Fruit fly (Drosophila melanogaster) whole organism, prepupa: Measurements from ENCODE around the gene Ing5.
A peak's percentile ranks its signal among the peaks of the same experiment; 100 is the strongest.

ENCODE experiments used
- CG10631 ChIP-seq: fragments of 200-800 bp; sonication (Bioruptor generic); optimal IDR thresholded peaks from 2 replicates; lab custom pipeline; 2016; ENCODE audit warnings: missing biosample characterization, missing genetic modification characterization
- CG11762 ChIP-seq: fragments of 200-800 bp; sonication (Bioruptor generic); optimal IDR thresholded peaks from 3 replicates; lab custom pipeline; 2016; ENCODE audit warnings: missing biosample characterization, missing genetic modification characterization; ENCODE audit not compliant: insufficient read depth
- CG11902 ChIP-seq: fragments of 200-800 bp; sonication (Bioruptor generic); optimal IDR thresholded peaks from 3 replicates; lab custom pipeline; 2016; ENCODE audit warnings: missing biosample characterization, missing genetic modification characterization
- CG15336 ChIP-seq: fragments of 200-800 bp; sonication (Bioruptor generic); IDR thresholded peaks from 2 replicates; pipeline ENCODE4 v1.3.6; 2022; ENCODE audit warnings: missing biosample characterization, missing genetic modification characterization
- CG1621 ChIP-seq: fragments of 200-800 bp; sonication (Bioruptor generic); optimal IDR thresholded peaks from 3 replicates; lab custom pipeline; 2018; ENCODE audit warnings: missing biosample characterization, mild to moderate bottlenecking, missing genetic modification characterization
- CG16779 ChIP-seq: fragments of 200-800 bp; sonication (Bioruptor generic); optimal IDR thresholded peaks from 3 replicates; lab custom pipeline; 2017; ENCODE audit warnings: missing biosample characterization, mild to moderate bottlenecking, missing genetic modification characterization
- CG3032 ChIP-seq: fragments of 200-800 bp; optimal IDR thresholded peaks from 2 replicates; lab custom pipeline; 2019; ENCODE audit warnings: missing biosample characterization, mild to moderate bottlenecking, missing genetic modification characterization, moderate library complexity
- CG32006 ChIP-seq: fragments of 200-800 bp; sonication (Bioruptor generic); optimal IDR thresholded peaks from 3 replicates; lab custom pipeline; 2017; ENCODE audit warnings: missing biosample characterization, mild to moderate bottlenecking, missing genetic modification characterization
- CG3919 ChIP-seq: fragments of 200-800 bp; sonication (Bioruptor generic); optimal IDR thresholded peaks from 3 replicates; lab custom pipeline; 2016; ENCODE audit warnings: missing biosample characterization, missing genetic modification characterization
- CG4318 ChIP-seq: fragments of 200-800 bp; sonication (Bioruptor generic); optimal IDR thresholded peaks from 3 replicates; lab custom pipeline; 2017; ENCODE audit warnings: missing biosample characterization, mild to moderate bottlenecking, missing genetic modification characterization
- CG6163 ChIP-seq: fragments of 200-800 bp; sonication (Bioruptor generic); IDR thresholded peaks from 3 replicates; pipeline ENCODE4 v1.3.6; 2022; ENCODE audit warnings: missing biosample characterization, missing genetic modification characterization
- CG6276 ChIP-seq: fragments of 200-800 bp; sonication (Bioruptor generic); optimal IDR thresholded peaks from 2 replicates; lab custom pipeline; 2017; ENCODE audit warnings: missing biosample characterization, mild to moderate bottlenecking, missing genetic modification characterization
- CG6792 ChIP-seq: fragments of 200-800 bp; sonication (Bioruptor generic); optimal IDR thresholded peaks from 3 replicates; lab custom pipeline; 2016; ENCODE audit warnings: missing biosample characterization, missing genetic modification characterization
- CG7368 ChIP-seq: fragments of 200-800 bp; sonication (Bioruptor generic); optimal IDR thresholded peaks from 3 replicates; lab custom pipeline; 2016; ENCODE audit warnings: missing biosample characterization, missing genetic modification characterization
- CG8119 ChIP-seq: fragments of 200-800 bp; sonication (Bioruptor generic); IDR thresholded peaks from 3 replicates; pipeline ENCODE4 v1.3.6; 2022; ENCODE audit warnings: missing biosample characterization, missing genetic modification characterization
- CG8319 ChIP-seq: fragments of 200-800 bp; sonication (Bioruptor generic); optimal IDR thresholded peaks from 3 replicates; lab custom pipeline; 2016; ENCODE audit warnings: missing biosample characterization, missing genetic modification characterization
- CG8632 ChIP-seq: fragments of 200-800 bp; sonication (Bioruptor generic); optimal IDR thresholded peaks from 3 replicates; lab custom pipeline; 2016; ENCODE audit warnings: missing biosample characterization, missing genetic modification characterization
- Eip75B ChIP-seq: fragments of 200-800 bp; sonication (Bioruptor generic); optimal IDR thresholded peaks from 3 replicates; lab custom pipeline; 2016; ENCODE audit warnings: missing biosample characterization, missing genetic modification characterization
- Eip78C ChIP-seq: fragments of 200-800 bp; sonication (Bioruptor generic); peaks from one replicate; lab custom pipeline; 2016; ENCODE audit warnings: missing biosample characterization, missing genetic modification characterization
- Eip93F ChIP-seq: fragments of 200-800 bp; sonication (Bioruptor generic); optimal IDR thresholded peaks from 2 replicates; lab custom pipeline; 2016; ENCODE audit warnings: missing biosample characterization, mild to moderate bottlenecking, missing genetic modification characterization
- Ets21C ChIP-seq: fragments of 200-800 bp; sonication (Bioruptor generic); optimal IDR thresholded peaks from 3 replicates; lab custom pipeline; 2016; ENCODE audit warnings: missing biosample characterization, missing genetic modification characterization
- Gug ChIP-seq: fragments of 200-800 bp; sonication (Bioruptor generic); IDR thresholded peaks from 2 replicates; pipeline ENCODE4 v1.3.6; 2022; ENCODE audit warnings: missing biosample characterization, missing genetic modification characterization
- Hr38 ChIP-seq: sonication (Bioruptor generic); optimal IDR thresholded peaks from 2 replicates; lab custom pipeline; 2016; ENCODE audit warnings: missing biosample characterization, missing genetic modification characterization
- Hr4 ChIP-seq: fragments of 200-800 bp; sonication (Bioruptor generic); optimal IDR thresholded peaks from 3 replicates; lab custom pipeline; 2016; ENCODE audit warnings: missing biosample characterization, missing genetic modification characterization
- Lpt ChIP-seq: fragments of 200-800 bp; sonication (Bioruptor generic); optimal IDR thresholded peaks from 3 replicates; lab custom pipeline; 2016; ENCODE audit warnings: missing biosample characterization, missing genetic modification characterization
- OdsH ChIP-seq: fragments of 200-800 bp; sonication (Bioruptor generic); optimal IDR thresholded peaks from 3 replicates; lab custom pipeline; 2016; ENCODE audit warnings: missing biosample characterization, missing genetic modification characterization
- Smox ChIP-seq: fragments of 200-800 bp; sonication (Bioruptor generic); optimal IDR thresholded peaks from 3 replicates; lab custom pipeline; 2016; ENCODE audit warnings: missing biosample characterization, missing genetic modification characterization
- Sox14 ChIP-seq: fragments of 200-800 bp; sonication (Bioruptor generic); optimal IDR thresholded peaks from 3 replicates; lab custom pipeline; 2016; ENCODE audit warnings: missing biosample characterization, missing genetic modification characterization
- Sox15 ChIP-seq: fragments of 200-800 bp; sonication (Bioruptor generic); optimal IDR thresholded peaks from 3 replicates; lab custom pipeline; 2016; ENCODE audit warnings: missing biosample characterization, missing genetic modification characterization
- acj6 ChIP-seq: fragments of 200-800 bp; sonication (Bioruptor generic); optimal IDR thresholded peaks from 3 replicates; lab custom pipeline; 2016; ENCODE audit warnings: missing biosample characterization, missing genetic modification characterization
- cyc ChIP-seq: fragments of 200-800 bp; sonication (Bioruptor generic); optimal IDR thresholded peaks from 3 replicates; lab custom pipeline; 2016; ENCODE audit warnings: missing biosample characterization, missing genetic modification characterization
- dac ChIP-seq: fragments of 200-800 bp; sonication (Bioruptor generic); optimal IDR thresholded peaks from 2 replicates; lab custom pipeline; 2017; ENCODE audit warnings: missing biosample characterization, mild to moderate bottlenecking, missing genetic modification characterization
- dsx ChIP-seq: fragments of 200-800 bp; optimal IDR thresholded peaks from 3 replicates; lab custom pipeline; 2019; ENCODE audit warnings: missing biosample characterization, mild to moderate bottlenecking, missing genetic modification characterization, moderate library complexity; ENCODE audit not compliant: poor library complexity, severe bottlenecking
- esn ChIP-seq: fragments of 200-800 bp; sonication (Bioruptor generic); optimal IDR thresholded peaks from 2 replicates; lab custom pipeline; 2016; ENCODE audit warnings: missing biosample characterization, mild to moderate bottlenecking, missing genetic modification characterization, moderate library complexity
- fd85E ChIP-seq: fragments of 200-800 bp; sonication (Bioruptor generic); optimal IDR thresholded peaks from 3 replicates; lab custom pipeline; 2016; ENCODE audit warnings: missing biosample characterization, missing genetic modification characterization
- fkh ChIP-seq: fragments of 200-800 bp; sonication (Bioruptor generic); optimal IDR thresholded peaks from 3 replicates; lab custom pipeline; 2017; ENCODE audit warnings: missing biosample characterization, mild to moderate bottlenecking, missing genetic modification characterization, moderate library complexity
- net ChIP-seq: fragments of 200-800 bp; sonication (Bioruptor generic); optimal IDR thresholded peaks from 3 replicates; lab custom pipeline; 2016; ENCODE audit warnings: missing biosample characterization, missing genetic modification characterization
- salr ChIP-seq, 2 experiments: fragments of 200-800 bp; sonication (Bioruptor generic); optimal IDR thresholded peaks; 3 replicates each; lab custom pipeline; 2016 to 2018; ENCODE audit warnings: missing biosample characterization in 2 of 2, missing genetic modification characterization in 2 of 2, mild to moderate bottlenecking in 1 of 2
- spab ChIP-seq: fragments of 200-800 bp; sonication (Bioruptor generic); optimal IDR thresholded peaks from 2 replicates; lab custom pipeline; 2017; ENCODE audit warnings: missing biosample characterization, mild to moderate bottlenecking, missing genetic modification characterization, missing genetic modification reagents
- ss ChIP-seq, 2 experiments: fragments of 200-800 bp; sonication (Bioruptor generic); optimal IDR thresholded peaks; 2 replicates in 1 of 2; 3 replicates in 1 of 2; lab custom pipeline; 2017 to 2018; ENCODE audit warnings: mild to moderate bottlenecking in 2 of 2, missing biosample characterization in 2 of 2, missing genetic modification characterization in 2 of 2, moderate library complexity in 1 of 2
- svp ChIP-seq: fragments of 200-800 bp; sonication (Bioruptor generic); peaks from one replicate; lab custom pipeline; 2016; ENCODE audit warnings: missing biosample characterization, missing genetic modification characterization
- topi ChIP-seq: fragments of 200-800 bp; sonication (Bioruptor generic); optimal IDR thresholded peaks from 3 replicates; lab custom pipeline; 2016; ENCODE audit warnings: missing biosample characterization, missing genetic modification characterization
- vri ChIP-seq: fragments of 200-800 bp; sonication (Bioruptor generic); optimal IDR thresholded peaks from 3 replicates; lab custom pipeline; 2016; ENCODE audit warnings: missing biosample characterization, mild to moderate bottlenecking, missing genetic modification characterization

Gene Ing5

DNA sequence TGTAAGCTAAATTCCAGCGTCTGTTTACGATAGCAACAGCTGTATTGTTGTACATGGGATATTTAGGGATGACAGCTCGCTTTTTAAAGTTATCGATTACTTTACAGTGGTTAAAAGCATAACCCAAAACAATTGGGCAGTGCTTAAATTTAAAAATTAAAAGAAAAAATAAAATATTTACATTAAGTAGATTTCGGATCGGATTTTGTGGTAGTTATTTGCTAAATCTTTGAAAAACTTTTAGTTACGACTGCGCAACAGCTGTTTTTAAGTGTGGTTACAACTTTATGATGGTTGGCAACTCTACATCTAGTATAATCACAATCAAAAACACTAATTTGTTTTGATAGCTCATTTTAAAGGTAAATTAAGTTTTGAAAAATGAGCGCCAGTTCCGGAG is at the start of gene Ing5, which contains the start of gene CG7099 (continued):
- TF ChIP-seq Eip93F (peak; percentile 92), net (GFP tag; lab: Kevin White, UChicago) (peak; percentile 93), CG32006 (GFP tag; lab: Kevin White, UChicago) (peak; percentile 94), Smox (peak; percentile 95), spab (no peak), CG8632 (peak; percentile 95), Gug (GFP tag; lab: Robert Waterston, UW) (peak; percentile 93), Hr38 (GFP tag; lab: Kevin White, UChicago) (peak; percentile 19)
- TF ChIP-seq, all 60 proteins: peak for 53

DNA sequence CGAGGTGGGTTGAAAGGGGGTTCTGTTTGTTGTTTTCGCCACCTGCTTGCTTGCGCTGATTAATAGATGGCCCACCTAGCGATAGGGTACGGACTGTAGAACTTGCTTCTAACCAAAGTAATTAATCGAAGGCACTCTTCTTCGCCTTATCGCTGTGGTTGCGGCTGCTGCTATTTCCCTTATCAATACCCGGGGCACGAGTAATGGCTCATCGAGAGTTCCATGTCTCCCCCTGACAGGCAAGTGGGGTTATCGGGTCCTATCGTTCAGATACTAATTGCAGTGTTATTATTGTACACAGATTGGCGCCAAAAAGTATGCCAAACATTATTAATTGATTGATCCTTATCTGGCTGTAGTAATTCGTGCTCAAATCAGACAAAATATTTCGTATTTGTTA is 49.7 kb upstream of the Ing5 start:
- no peak for TF ChIP-seq Hr38 (GFP tag; lab: Kevin White, UChicago)
- no peak for TF ChIP-seq CG3919 (GFP tag; lab: Kevin White, UChicago)
- no peak for TF ChIP-seq CG8319 (GFP tag; lab: Kevin White, UChicago)
- TF ChIP-seq Lpt (GFP tag; lab: Kevin White, UChicago) = no peak
- no peak for TF ChIP-seq CG6163
- TF ChIP-seq cyc (GFP tag; lab: Kevin White, UChicago) = no peak
- TF ChIP-seq vri = peak; percentile 77
- TF ChIP-seq Eip78C = no peak
- TF ChIP-seq svp = peak; percentile 87
- TF ChIP-seq, all 60 proteins: peak for 2

DNA sequence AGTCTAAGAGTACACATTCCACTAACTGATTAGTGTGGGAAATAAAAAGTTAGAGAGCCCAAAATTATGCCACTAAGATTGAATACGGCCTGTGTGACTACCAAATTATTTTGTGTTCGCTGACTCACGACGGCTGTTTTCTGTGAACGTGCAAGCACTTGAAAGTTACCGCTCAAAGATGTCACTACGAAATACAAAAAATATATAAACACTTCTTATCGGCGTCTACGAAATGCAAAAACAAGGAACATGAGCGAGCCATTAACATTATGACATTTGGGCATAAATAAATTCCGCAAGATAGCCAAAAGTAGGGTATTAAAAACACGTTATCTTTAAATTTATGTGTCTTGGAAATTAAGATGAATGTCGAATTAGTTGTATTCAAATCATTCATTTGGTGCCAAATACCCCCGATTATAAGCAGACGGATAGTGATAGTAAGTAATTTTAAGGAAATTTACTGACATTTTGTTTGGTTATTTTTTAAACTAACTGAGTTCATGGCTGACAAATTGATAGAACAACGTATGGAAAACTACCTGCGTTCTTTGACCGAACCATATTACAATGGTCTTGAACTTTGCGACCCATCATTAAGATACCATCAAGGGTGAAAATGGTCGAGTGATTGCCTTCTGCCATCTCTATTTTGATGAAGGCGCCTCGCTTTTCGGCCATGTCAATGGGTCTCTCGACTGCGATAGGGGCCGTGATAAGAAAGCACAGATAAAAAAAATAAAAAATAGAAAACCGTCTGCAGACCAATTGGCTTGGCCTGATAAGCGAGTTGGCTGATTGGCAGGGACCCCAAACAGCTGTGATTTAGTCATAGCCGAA is 47.9 kb upstream of the Ing5 start, which contains the start of gene Tehao:
Tehao (plus strand) TSS at position 828 of the 840 bp plus-strand sequence.
- TF ChIP-seq vri (peak; percentile 60), Sox14 (GFP tag; lab: Kevin White, UChicago) (no peak), CG15336 (no peak), CG16779 (tag; lab: Kevin White, UChicago) (no peak), svp (peak; percentile 78)

DNA sequence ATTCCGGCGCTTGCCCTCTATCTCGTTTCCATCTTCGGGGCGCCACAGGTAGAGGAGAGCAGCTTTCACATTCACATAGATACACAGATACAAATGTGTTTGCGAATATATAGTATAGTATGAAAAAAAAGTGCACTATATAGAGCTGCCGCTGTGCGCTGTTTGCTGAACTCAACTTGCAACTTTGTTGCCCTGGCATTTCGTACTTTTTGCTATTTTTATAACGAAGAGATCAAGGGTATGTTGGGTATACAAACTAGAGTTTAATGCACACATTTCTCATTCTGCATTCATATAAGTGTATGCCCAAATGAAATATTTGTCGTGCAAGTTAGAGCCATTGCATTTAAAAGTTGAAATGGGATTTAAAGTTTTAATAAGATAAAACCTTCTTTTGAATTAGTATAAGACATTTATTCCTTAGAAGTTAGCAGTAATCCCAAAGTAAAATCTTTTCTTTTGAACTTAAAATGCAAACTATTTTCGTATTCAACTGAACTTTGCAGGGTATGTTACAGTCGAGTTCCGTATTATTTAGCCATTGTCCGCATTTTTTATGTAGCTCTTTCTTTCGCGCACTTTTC is 43.9 kb upstream of the Ing5 start:
- TF ChIP-seq CG4318 (GFP tag; lab: Kevin White, UChicago) (peak; percentile 5), dsx (GFP tag; lab: Kevin White, UChicago) (peak; percentile 92), esn (GFP tag; lab: Kevin White, UChicago) (no peak), Eip75B (GFP tag; lab: Kevin White, UChicago) (peak; percentile 9), acj6 (GFP tag; lab: Kevin White, UChicago) (peak; percentile 4), vri (no peak), CG11902 (GFP tag; lab: Kevin White, UChicago) (no peak), salr (GFP tag; optimal IDR thresholded peaks at IDR 0.05; lab: Kevin White, UChicago) (peak in 1 of 2 experiments; percentile 44), fd85E (GFP tag; lab: Kevin White, UChicago) (no peak), ss (GFP tag; optimal IDR thresholded peaks at IDR 0.05; lab: Kevin White, UChicago) (no peak), CG7368 (no peak), Ets21C (no peak), Eip93F (no peak), Hr4 (peak; percentile 63), spab (no peak), cyc (GFP tag; lab: Kevin White, UChicago) (no peak), CG11762 (no peak), CG32006 (GFP tag; lab: Kevin White, UChicago) (peak; percentile 61), CG1621 (tag; lab: Kevin White, UChicago) (no peak), CG6792 (no peak), CG10631 (GFP tag; lab: Kevin White, UChicago) (no peak), Sox15 (GFP tag; lab: Kevin White, UChicago) (no peak), topi (GFP tag; lab: Kevin White, UChicago) (no peak), OdsH (peak; percentile 13), CG3032 (tag; lab: Kevin White, UChicago) (no peak), CG15336 (0 out of 2 replicates have a peak, but pooled peaks have one; percentile 43), CG6276 (GFP tag; lab: Kevin White, UChicago) (peak; percentile 35), CG16779 (tag; lab: Kevin White, UChicago) (no peak), fkh (GFP tag; lab: Kevin White, UChicago) (no peak), Hr38 (GFP tag; lab: Kevin White, UChicago) (no peak), CG8119 (GFP tag; lab: Robert Waterston, UW) (peak; percentile 61), dac (GFP tag; lab: Kevin White, UChicago) (no peak), CG8319 (GFP tag; lab: Kevin White, UChicago) (no peak)
